Fruit fly (Drosophila melanogaster) whole organism, pupa: Measurements from ENCODE around the gene CG45100.

Experiments
- CG10348 ChIP-seq: fragments of 200-800 bp; sonication (Bioruptor generic); IDR thresholded peaks from 2 replicates; pipeline ENCODE4 v1.3.6; 2022; ENCODE audit warnings: missing biosample characterization, missing genetic modification characterization
- CG13204 ChIP-seq: fragments of 200-800 bp; sonication (Bioruptor generic); optimal IDR thresholded peaks from 2 replicates; lab custom pipeline; 2018; ENCODE audit warnings: missing biosample characterization, mild to moderate bottlenecking, missing genetic modification characterization, moderate library complexity
- CG15710 ChIP-seq: fragments of 200-800 bp; sonication (Bioruptor generic); optimal IDR thresholded peaks from 2 replicates; lab custom pipeline; 2018; ENCODE audit warnings: missing biosample characterization, mild to moderate bottlenecking, missing genetic modification characterization, moderate library complexity
- CG17806 ChIP-seq: fragments of 200-800 bp; sonication (Bioruptor generic); optimal IDR thresholded peaks from 2 replicates; lab custom pipeline; 2018; ENCODE audit warnings: missing biosample characterization, mild to moderate bottlenecking, missing genetic modification characterization, moderate library complexity
- CG32121 ChIP-seq: fragments of 200-800 bp; sonication (Bioruptor generic); IDR thresholded peaks from 2 replicates; pipeline ENCODE4 v1.3.6; 2022; ENCODE audit warnings: missing biosample characterization, missing genetic modification characterization
- CG4496 ChIP-seq: fragments of 200-800 bp; sonication (Bioruptor generic); IDR thresholded peaks from 3 replicates; pipeline ENCODE4 v1.3.6; 2022; ENCODE audit warnings: missing biosample characterization, missing genetic modification characterization
- CG8159 ChIP-seq: fragments of 200-800 bp; sonication (Bioruptor generic); optimal IDR thresholded peaks from 3 replicates; lab custom pipeline; 2018; ENCODE audit warnings: missing biosample characterization, mild to moderate bottlenecking, missing genetic modification characterization, moderate library complexity
- CG8301 ChIP-seq: fragments of 200-800 bp; sonication (Bioruptor generic); optimal IDR thresholded peaks from 2 replicates; lab custom pipeline; 2018; ENCODE audit warnings: missing biosample characterization, mild to moderate bottlenecking, missing genetic modification characterization
- D1 ChIP-seq: fragments of 200-800 bp; sonication (Bioruptor generic); optimal IDR thresholded peaks from 2 replicates; lab custom pipeline; 2018; ENCODE audit warnings: missing biosample characterization, mild to moderate bottlenecking, missing genetic modification characterization, moderate library complexity
- EcR ChIP-seq: fragments of 200-800 bp; sonication (Bioruptor generic); optimal IDR thresholded peaks from 3 replicates; lab custom pipeline; 2019; ENCODE audit warnings: missing biosample characterization, missing genetic modification characterization, mild to moderate bottlenecking, moderate library complexity, missing genetic modification reagents
- Ets98B ChIP-seq: fragments of 200-800 bp; sonication (Bioruptor generic); IDR thresholded peaks from 2 replicates; pipeline ENCODE4 v1.3.6; 2022; ENCODE audit warnings: missing biosample characterization, missing genetic modification characterization
- Pif1B ChIP-seq: fragments of 200-800 bp; sonication (Bioruptor generic); optimal IDR thresholded peaks from 3 replicates; lab custom pipeline; 2016; ENCODE audit warnings: missing biosample characterization, missing genetic modification characterization
- Snoo ChIP-seq: fragments of 200-800 bp; sonication (Bioruptor generic); optimal IDR thresholded peaks from 3 replicates; lab custom pipeline; 2017; ENCODE audit warnings: missing biosample characterization, mild to moderate bottlenecking, missing genetic modification characterization, inconsistent platforms
- fd96Ca ChIP-seq: fragments of 200-800 bp; sonication (Bioruptor generic); IDR thresholded peaks from 3 replicates; pipeline ENCODE4 v1.3.6; 2022; ENCODE audit warnings: missing biosample characterization, missing genetic modification characterization

dm6 chr3R:5464481-5464880, 9.9 kb downstream of the CG45100 start, which contains the start of gene PEK:
- TF ChIP-seq fd96Ca (GFP tag; lab: Robert Waterston, UW) (no peak), Ets98B (no peak), CG15710 (tag; lab: Kevin White, UChicago) (no peak), CG13204 (no peak), Pif1B (no peak), CG4496 (GFP tag; lab: Robert Waterston, UW) (no peak), Snoo (tag; lab: Kevin White, UChicago) (no peak), CG8159 (tag; lab: Kevin White, UChicago) (no peak), CG32121 (no peak), CG10348 (GFP tag; lab: Robert Waterston, UW) (no peak), D1 (tag; lab: Kevin White, UChicago) (no peak), EcR (GFP tag; lab: Kevin White, UChicago) (no peak), CG17806 (tag; lab: Kevin White, UChicago) (no peak), CG8301 (tag; lab: Kevin White, UChicago) (no peak)
